Fruit fly (Drosophila melanogaster) whole organism, embryonic: ENCODE data around the gene CG44040.

Source experiments
- Adf1 ChIP-seq: fragments of 200-800 bp; sonication (Bioruptor generic); IDR thresholded peaks from 2 replicates; pipeline ENCODE4 v1.3.6; 2022; ENCODE audit warnings: missing biosample characterization, missing genetic modification characterization
- Atf6 ChIP-seq: fragments of 200-800 bp; sonication (Bioruptor generic); IDR thresholded peaks from 2 replicates; pipeline ENCODE4 v1.3.6; 2022; ENCODE audit warnings: missing biosample characterization, missing genetic modification characterization
- CG10431 ChIP-seq: fragments of 200-800 bp; sonication (Bioruptor generic); optimal IDR thresholded peaks from 3 replicates; lab custom pipeline; 2018; ENCODE audit warnings: missing biosample characterization, mild to moderate bottlenecking, missing genetic modification characterization
- CG10543 ChIP-seq: fragments of 200-800 bp; sonication (Bioruptor generic); optimal IDR thresholded peaks from 3 replicates; lab custom pipeline; 2017; ENCODE audit warnings: missing biosample characterization, mild to moderate bottlenecking, missing genetic modification characterization, moderate library complexity
- CG10565 ChIP-seq: fragments of 200-800 bp; sonication (Bioruptor generic); optimal IDR thresholded peaks from 3 replicates; lab custom pipeline; 2016; ENCODE audit warnings: missing biosample characterization, mild to moderate bottlenecking, missing genetic modification characterization
- CG11696 ChIP-seq: fragments of 200-800 bp; sonication (Bioruptor generic); IDR thresholded peaks from 2 replicates; pipeline ENCODE4 v1.3.6; 2022; ENCODE audit warnings: missing biosample characterization, missing genetic modification characterization
- CG12391 ChIP-seq: fragments of 200-800 bp; sonication (Bioruptor generic); optimal IDR thresholded peaks from 3 replicates; lab custom pipeline; 2018; ENCODE audit warnings: missing biosample characterization, mild to moderate bottlenecking, missing genetic modification characterization, moderate library complexity
- CG12744 ChIP-seq: fragments of 200-800 bp; sonication (Bioruptor generic); optimal IDR thresholded peaks from 2 replicates; lab custom pipeline; 2016; ENCODE audit warnings: missing biosample characterization, missing genetic modification characterization
- CG13287 ChIP-seq: fragments of 200-800 bp; sonication (Bioruptor generic); IDR thresholded peaks from 2 replicates; pipeline ENCODE4 v1.3.6; 2022; ENCODE audit warnings: missing biosample characterization, missing genetic modification characterization; ENCODE audit not compliant: partially characterized antibody
- CG15479 ChIP-seq: fragments of 200-800 bp; sonication (Bioruptor generic); optimal IDR thresholded peaks from 3 replicates; lab custom pipeline; 2019; ENCODE audit warnings: missing biosample characterization, mild to moderate bottlenecking, missing genetic modification characterization, moderate library complexity
- CG17361 ChIP-seq: fragments of 200-800 bp; sonication (Bioruptor generic); IDR thresholded peaks from 3 replicates; pipeline ENCODE4 v1.3.6; 2022; ENCODE audit warnings: missing biosample characterization, missing genetic modification characterization
- CG1792 ChIP-seq: fragments of 200-800 bp; sonication (Bioruptor generic); optimal IDR thresholded peaks from 2 replicates; lab custom pipeline; 2016; ENCODE audit warnings: missing biosample characterization, missing genetic modification characterization
- CG30020 ChIP-seq: fragments of 200-800 bp; optimal IDR thresholded peaks from 2 replicates; lab custom pipeline; 2019; ENCODE audit warnings: missing biosample characterization, mild to moderate bottlenecking, missing genetic modification characterization, moderate library complexity
- CG30403 ChIP-seq: fragments of 200-800 bp; sonication (Bioruptor generic); optimal IDR thresholded peaks from 3 replicates; lab custom pipeline; 2016; ENCODE audit warnings: missing biosample characterization, missing genetic modification characterization
- CG33557 ChIP-seq: fragments of 200-800 bp; sonication (Bioruptor generic); optimal IDR thresholded peaks from 2 replicates; lab custom pipeline; 2019; ENCODE audit warnings: missing biosample characterization, mild to moderate bottlenecking, missing genetic modification characterization, moderate library complexity
- CG4328 ChIP-seq: fragments of 200-800 bp; sonication (Bioruptor generic); optimal IDR thresholded peaks from 3 replicates; lab custom pipeline; 2017; ENCODE audit warnings: missing biosample characterization, missing genetic modification reagents, missing genetic modification characterization
- CG5180 ChIP-seq: fragments of 200-800 bp; sonication (Bioruptor generic); optimal IDR thresholded peaks from 3 replicates; lab custom pipeline; 2017; ENCODE audit warnings: missing biosample characterization, missing genetic modification characterization, mild to moderate bottlenecking, moderate library complexity, missing genetic modification reagents
- CG6254 ChIP-seq: fragments of 200-800 bp; sonication (Bioruptor generic); optimal IDR thresholded peaks from 3 replicates; lab custom pipeline; 2017; ENCODE audit warnings: mild to moderate bottlenecking, missing biosample characterization, missing genetic modification reagents, missing genetic modification characterization
- CG6683 ChIP-seq: fragments of 200-800 bp; sonication (Bioruptor generic); optimal IDR thresholded peaks from 2 replicates; lab custom pipeline; 2017; ENCODE audit warnings: missing biosample characterization, mild to moderate bottlenecking, missing genetic modification characterization, missing genetic modification reagents
- CG9876 ChIP-seq: fragments of 200-800 bp; sonication (Bioruptor generic); optimal IDR thresholded peaks from 2 replicates; lab custom pipeline; 2016; ENCODE audit warnings: missing biosample characterization, missing genetic modification characterization
- Dad ChIP-seq: fragments of 200-800 bp; sonication (Bioruptor generic); optimal IDR thresholded peaks from 3 replicates; lab custom pipeline; 2016; ENCODE audit warnings: missing biosample characterization, missing genetic modification characterization
- Dp ChIP-seq: fragments of 200-800 bp; sonication (Bioruptor generic); optimal IDR thresholded peaks from 2 replicates; lab custom pipeline; 2018; ENCODE audit warnings: missing biosample characterization, mild to moderate bottlenecking, missing genetic modification characterization, moderate library complexity
- Fer1 ChIP-seq: fragments of 200-800 bp; sonication (Bioruptor generic); optimal IDR thresholded peaks from 2 replicates; lab custom pipeline; 2017; ENCODE audit warnings: missing biosample characterization, mild to moderate bottlenecking, missing genetic modification characterization
- HLH54F ChIP-seq: fragments of 200-800 bp; sonication (Bioruptor generic); optimal IDR thresholded peaks from 3 replicates; lab custom pipeline; 2016; ENCODE audit warnings: missing biosample characterization, missing genetic modification characterization
- HmgZ ChIP-seq: fragments of 200-800 bp; sonication (Bioruptor generic); optimal IDR thresholded peaks from 2 replicates; lab custom pipeline; 2018; ENCODE audit warnings: missing biosample characterization, mild to moderate bottlenecking, missing genetic modification characterization
- Hr3 ChIP-seq: fragments of 200-800 bp; sonication (Bioruptor generic); optimal IDR thresholded peaks from 3 replicates; lab custom pipeline; 2016; ENCODE audit warnings: missing biosample characterization, missing genetic modification characterization
- Med ChIP-seq: fragments of 200-800 bp; sonication (Bioruptor generic); peaks from one replicate; lab custom pipeline; 2016; ENCODE audit warnings: missing biosample characterization, missing genetic modification characterization, mild to moderate bottlenecking, inconsistent platforms, moderate library complexity
- Mrtf ChIP-seq: fragments of 200-800 bp; sonication (Bioruptor generic); IDR thresholded peaks from 3 replicates; pipeline ENCODE4 v1.3.6; 2022; ENCODE audit warnings: missing biosample characterization, missing genetic modification characterization
- NFAT ChIP-seq: fragments of 200-800 bp; sonication (Bioruptor generic); IDR thresholded peaks from 2 replicates; pipeline ENCODE4 v1.3.6; 2022; ENCODE audit warnings: missing biosample characterization, missing genetic modification characterization
- Six4 ChIP-seq: fragments of 200-800 bp; sonication (Bioruptor generic); optimal IDR thresholded peaks from 2 replicates; lab custom pipeline; 2016; ENCODE audit warnings: missing biosample characterization, missing genetic modification characterization
- Trl ChIP-seq, 3 experiments: fragments of >200 bp in 2 of 3; fragments of 200-800 bp in 1 of 3; sonication (Bioruptor generic) in 1 of 3; optimal IDR thresholded peaks; 2 replicates in 1 of 3; 3 replicates in 2 of 3; lab custom pipeline; 2016 to 2017; ENCODE audit warnings: missing biosample characterization in 1 of 3, missing genetic modification characterization in 1 of 3
- Xbp1 ChIP-seq: fragments of 200-800 bp; sonication (Bioruptor generic); optimal IDR thresholded peaks from 3 replicates; lab custom pipeline; 2016; ENCODE audit warnings: missing biosample characterization, mild to moderate bottlenecking, missing genetic modification characterization
- ac ChIP-seq: fragments of 200-800 bp; sonication (Bioruptor generic); optimal IDR thresholded peaks from 3 replicates; lab custom pipeline; 2017; ENCODE audit warnings: missing biosample characterization, mild to moderate bottlenecking, missing genetic modification characterization
- aop ChIP-seq: fragments of 200-800 bp; sonication (Bioruptor generic); IDR thresholded peaks from 2 replicates; pipeline ENCODE4 v1.3.6; 2022; ENCODE audit warnings: missing biosample characterization, missing genetic modification characterization
- dimm ChIP-seq: fragments of 200-800 bp; sonication (Bioruptor generic); IDR thresholded peaks from 2 replicates; pipeline ENCODE4 v1.3.6; 2022; ENCODE audit warnings: missing biosample characterization, missing genetic modification characterization
- ewg ChIP-seq: fragments of 200-800 bp; sonication (Bioruptor generic); optimal IDR thresholded peaks from 3 replicates; lab custom pipeline; 2017; ENCODE audit warnings: mild to moderate bottlenecking, missing biosample characterization, missing genetic modification reagents, missing genetic modification characterization
- fd96Cb ChIP-seq: fragments of 200-800 bp; sonication (Bioruptor generic); optimal IDR thresholded peaks from 2 replicates; lab custom pipeline; 2018; ENCODE audit warnings: missing biosample characterization, mild to moderate bottlenecking, missing genetic modification characterization, moderate library complexity
- insv ChIP-seq, 2 experiments: fragments of 200-800 bp; sonication (Bioruptor generic); optimal IDR thresholded peaks; 3 replicates each; lab custom pipeline; 2016 to 2018; ENCODE audit warnings: missing biosample characterization in 2 of 2, missing genetic modification characterization in 2 of 2
- otp ChIP-seq: fragments of 200-800 bp; sonication (Bioruptor generic); IDR thresholded peaks from 3 replicates; pipeline ENCODE4, ENCODE4 v1.3.6; 2022; ENCODE audit warnings: missing biosample characterization, missing genetic modification characterization
- pb ChIP-seq: fragments of 200-800 bp; sonication (Bioruptor generic); optimal IDR thresholded peaks from 3 replicates; lab custom pipeline; 2016; ENCODE audit warnings: missing biosample characterization, missing genetic modification characterization
- phol ChIP-seq: fragments of 200-800 bp; sonication (Bioruptor generic); optimal IDR thresholded peaks from 3 replicates; lab custom pipeline; 2018; ENCODE audit warnings: missing biosample characterization, mild to moderate bottlenecking, missing genetic modification characterization, moderate library complexity
- pita ChIP-seq: fragments of 200-800 bp; sonication (Bioruptor generic); optimal IDR thresholded peaks from 2 replicates; lab custom pipeline; 2017; ENCODE audit warnings: missing biosample characterization, mild to moderate bottlenecking, missing genetic modification characterization
- sens ChIP-seq: fragments of 200-800 bp; sonication (Bioruptor generic); peaks from one replicate; lab custom pipeline; 2016; ENCODE audit warnings: missing biosample characterization, missing genetic modification characterization
- seq ChIP-seq: fragments of 200-800 bp; sonication (Bioruptor generic); IDR thresholded peaks from 2 replicates; pipeline ENCODE4 v1.3.6; 2022; ENCODE audit warnings: missing biosample characterization, missing genetic modification characterization
- sim ChIP-seq: fragments of 200-800 bp; sonication (Bioruptor generic); IDR thresholded peaks from 2 replicates; pipeline ENCODE4 v1.3.6; 2022; ENCODE audit warnings: missing biosample characterization, missing genetic modification characterization
- ssp ChIP-seq: fragments of 200-800 bp; sonication (Bioruptor generic); IDR thresholded peaks from 2 replicates; pipeline ENCODE4 v1.3.6; 2022; ENCODE audit warnings: missing biosample characterization, missing genetic modification characterization
- tgo ChIP-seq: fragments of 200-800 bp; sonication (Bioruptor generic); IDR thresholded peaks from 3 replicates; pipeline ENCODE4 v1.3.6; 2022; ENCODE audit warnings: missing biosample characterization, missing genetic modification characterization
- tna ChIP-seq: fragments of 200-800 bp; sonication (Bioruptor generic); IDR thresholded peaks from 2 replicates; pipeline ENCODE4 v1.3.6; 2022; ENCODE audit warnings: missing biosample characterization, missing genetic modification characterization; ENCODE audit not compliant: partially characterized antibody
- usp ChIP-seq: fragments of >200 bp; optimal IDR thresholded peaks from 2 replicates; lab custom pipeline; 2017; ENCODE audit warnings: missing biosample characterization, missing genetic modification characterization
- wek ChIP-seq: fragments of 200-800 bp; sonication (Bioruptor generic); optimal IDR thresholded peaks from 3 replicates; lab custom pipeline; 2018; ENCODE audit warnings: missing biosample characterization, mild to moderate bottlenecking, missing genetic modification characterization, moderate library complexity

Gene CG44040

DNA sequence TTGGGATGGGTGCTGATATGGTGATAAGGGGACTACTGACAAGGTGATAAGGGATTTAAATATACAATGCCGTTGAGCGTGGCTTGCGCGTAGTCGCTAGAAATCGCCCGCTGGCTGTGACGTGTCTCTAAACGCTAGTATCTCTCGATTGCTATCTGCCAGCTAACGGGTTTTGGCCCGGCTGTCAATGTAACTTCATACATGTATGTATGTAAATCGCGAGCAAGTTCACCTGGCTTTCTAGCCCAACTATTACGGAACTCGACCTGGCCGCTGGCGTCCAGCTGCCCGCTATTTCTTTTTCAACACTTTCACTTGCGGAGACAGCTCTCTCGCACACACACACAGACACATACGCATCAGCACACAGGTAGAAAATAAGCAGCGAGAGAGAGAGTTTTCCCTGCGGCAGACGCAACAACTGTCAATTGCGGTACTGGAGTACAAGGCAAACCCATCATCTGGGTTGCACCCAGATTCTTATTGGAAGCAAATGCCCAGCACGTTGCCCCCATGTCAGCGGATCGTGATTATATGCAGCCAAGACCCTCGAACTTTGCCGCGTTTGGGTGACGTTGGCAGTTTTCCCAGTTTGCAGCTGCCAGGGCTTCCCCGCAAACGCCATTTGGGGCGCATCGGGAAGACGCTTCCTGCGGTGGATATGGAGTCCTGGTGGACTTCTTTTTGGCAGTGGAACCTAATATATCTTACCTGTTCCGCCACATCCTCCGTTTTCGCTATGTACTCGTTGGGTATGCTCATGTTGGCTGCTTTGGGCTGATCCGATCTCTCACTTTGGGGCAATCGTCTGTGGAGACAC lies 25.2 kb downstream of the CG44040 start (continued):
- TF ChIP-seq CG15479 (peak; percentile 80), insv (GFP tag; optimal IDR thresholded peaks at IDR 0.05; lab: Kevin White, UChicago) (peak in 1 of 2 experiments; percentile 89), CG4328 (GFP tag; lab: Kevin White, UChicago) (no peak), usp (GFP tag; lab: Kevin White, UChicago) (no peak), CG33557 (GFP tag; lab: Kevin White, UChicago) (peak; percentile 9), ac (GFP tag; lab: Kevin White, UChicago) (peak; percentile 10), sens (peak; percentile 26), Xbp1 (peak; percentile 51), CG5180 (GFP tag; lab: Kevin White, UChicago) (peak; percentile 44), CG17361 (GFP tag; lab: Robert Waterston, UW) (no peak), ssp (GFP tag; lab: Robert Waterston, UW) (no peak), HLH54F (no peak), Trl (optimal IDR thresholded peaks at IDR 0.05; lab: Kevin White, UChicago) (peak in 1 of 2 experiments; percentile 5), Trl (GFP tag; optimal IDR thresholded peaks at IDR 0.05; lab: Kevin White, UChicago) (no peak), CG10543 (GFP tag; lab: Kevin White, UChicago) (no peak), CG11696 (GFP tag; lab: Robert Waterston, UW) (peak; percentile 62; the same call in 1 of the 2 replicates), Fer1 (GFP tag; lab: Kevin White, UChicago) (no peak), CG6683 (GFP tag; lab: Kevin White, UChicago) (no peak), NFAT (no peak)
- TF ChIP-seq, all 482 proteins: peak for 20

DNA sequence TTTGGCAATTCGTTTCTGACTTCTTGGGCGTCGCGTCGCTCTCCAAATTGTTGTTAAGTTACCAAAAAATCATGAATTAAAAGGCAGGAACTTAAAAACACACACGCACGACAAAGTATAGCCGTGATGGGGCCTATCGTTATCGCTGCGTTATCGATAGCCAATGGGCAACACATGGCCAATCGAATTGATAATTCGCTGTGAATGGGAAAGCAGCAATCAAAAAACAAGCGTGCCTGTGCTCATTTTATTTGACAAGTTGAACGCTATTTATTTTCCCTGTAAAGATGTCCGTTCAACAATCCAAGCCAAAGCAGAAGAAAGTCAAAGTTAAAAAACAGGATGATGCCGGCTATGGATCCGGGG lies 25.8 kb downstream of the CG44040 start, which contains the start of the genes Surf4 and CG31301:
Gene Surf4, minus strand, starts transcription at position 159 of the 366 bp plus-strand sequence.
Gene CG31301, plus strand, starts transcription at position 188 of the 366 bp plus-strand sequence.
- TF ChIP-seq Atf6 (GFP tag; lab: Robert Waterston, UW) (no peak), aop (GFP tag; lab: Robert Waterston, UW) (no peak), otp (GFP tag; lab: Robert Waterston, UW) (no peak), CG30403 (GFP tag; lab: Kevin White, UChicago) (no peak), Mrtf (GFP tag; lab: Robert Waterston, UW) (no peak), CG12391 (no peak), HmgZ (tag; lab: Kevin White, UChicago) (peak; percentile 2), Hr3 (GFP tag; lab: Kevin White, UChicago) (no peak), CG1792 (GFP tag; lab: Kevin White, UChicago) (no peak), pb (no peak), Six4 (GFP tag; lab: Kevin White, UChicago) (no peak), Med (GFP tag; lab: Kevin White, UChicago) (peak; percentile 71), CG10565 (GFP tag; lab: Kevin White, UChicago) (no peak), CG9876 (GFP tag; lab: Kevin White, UChicago) (no peak), CG10431 (no peak), dimm (GFP tag; lab: Robert Waterston, UW) (no peak), tna (GFP tag; lab: Robert Waterston, UW) (peak; percentile 85), sim (GFP tag; lab: Robert Waterston, UW) (no peak), ewg (GFP tag; lab: Kevin White, UChicago) (no peak), tgo (GFP tag; lab: Robert Waterston, UW) (no peak), wek (GFP tag; lab: Kevin White, UChicago) (no peak), fd96Cb (no peak), Adf1 (GFP tag; lab: Robert Waterston, UW) (no peak), phol (tag; lab: Kevin White, UChicago) (peak; percentile 16), Dad (no peak), CG13287 (GFP tag; lab: Robert Waterston, UW) (peak; percentile 71), Dp (GFP tag; lab: Kevin White, UChicago) (peak; percentile 35), seq (GFP tag; lab: Robert Waterston, UW) (no peak), CG12744 (GFP tag; lab: Kevin White, UChicago) (no peak), pita (GFP tag; lab: Kevin White, UChicago) (no peak), CG6254 (GFP tag; lab: Kevin White, UChicago) (no peak), CG30020 (tag; lab: Kevin White, UChicago) (no peak)
